Fruit fly (Drosophila melanogaster) whole organism, pupa: Measurements from ENCODE around the gene Spn28Da.

Source experiments
- CG10348 ChIP-seq: fragments of 200-800 bp; sonication (Bioruptor generic); IDR thresholded peaks from 2 replicates; pipeline ENCODE4 v1.3.6; 2022; ENCODE audit warnings: missing biosample characterization, missing genetic modification characterization
- CG12605 ChIP-seq: fragments of 200-800 bp; sonication (Bioruptor generic); IDR thresholded peaks from 2 replicates; pipeline ENCODE4 v1.3.6; 2022; ENCODE audit warnings: missing biosample characterization, missing genetic modification characterization
- CG13204 ChIP-seq: fragments of 200-800 bp; sonication (Bioruptor generic); optimal IDR thresholded peaks from 2 replicates; lab custom pipeline; 2018; ENCODE audit warnings: missing biosample characterization, mild to moderate bottlenecking, missing genetic modification characterization, moderate library complexity
- CG14655 ChIP-seq: fragments of 200-800 bp; sonication (Bioruptor generic); optimal IDR thresholded peaks from 3 replicates; lab custom pipeline; 2017; ENCODE audit warnings: mild to moderate bottlenecking, missing biosample characterization, missing genetic modification reagents, missing genetic modification characterization
- CG15710 ChIP-seq: fragments of 200-800 bp; sonication (Bioruptor generic); optimal IDR thresholded peaks from 2 replicates; lab custom pipeline; 2018; ENCODE audit warnings: missing biosample characterization, mild to moderate bottlenecking, missing genetic modification characterization, moderate library complexity
- CG17806 ChIP-seq: fragments of 200-800 bp; sonication (Bioruptor generic); optimal IDR thresholded peaks from 2 replicates; lab custom pipeline; 2018; ENCODE audit warnings: missing biosample characterization, mild to moderate bottlenecking, missing genetic modification characterization, moderate library complexity
- CG32121 ChIP-seq: fragments of 200-800 bp; sonication (Bioruptor generic); IDR thresholded peaks from 2 replicates; pipeline ENCODE4 v1.3.6; 2022; ENCODE audit warnings: missing biosample characterization, missing genetic modification characterization
- CG34367 ChIP-seq: fragments of 200-800 bp; sonication (Bioruptor generic); optimal IDR thresholded peaks from 2 replicates; lab custom pipeline; 2018; ENCODE audit warnings: missing biosample characterization, mild to moderate bottlenecking, missing genetic modification characterization
- CG4496 ChIP-seq: fragments of 200-800 bp; sonication (Bioruptor generic); IDR thresholded peaks from 3 replicates; pipeline ENCODE4 v1.3.6; 2022; ENCODE audit warnings: missing biosample characterization, missing genetic modification characterization
- CG8159 ChIP-seq: fragments of 200-800 bp; sonication (Bioruptor generic); optimal IDR thresholded peaks from 3 replicates; lab custom pipeline; 2018; ENCODE audit warnings: missing biosample characterization, mild to moderate bottlenecking, missing genetic modification characterization, moderate library complexity
- CG8301 ChIP-seq: fragments of 200-800 bp; sonication (Bioruptor generic); optimal IDR thresholded peaks from 2 replicates; lab custom pipeline; 2018; ENCODE audit warnings: missing biosample characterization, mild to moderate bottlenecking, missing genetic modification characterization
- CG9948 ChIP-seq: fragments of 200-800 bp; sonication (Bioruptor generic); optimal IDR thresholded peaks from 2 replicates; lab custom pipeline; 2018; ENCODE audit warnings: missing biosample characterization, mild to moderate bottlenecking, missing genetic modification characterization, moderate library complexity
- D1 ChIP-seq: fragments of 200-800 bp; sonication (Bioruptor generic); optimal IDR thresholded peaks from 2 replicates; lab custom pipeline; 2018; ENCODE audit warnings: missing biosample characterization, mild to moderate bottlenecking, missing genetic modification characterization, moderate library complexity
- EcR ChIP-seq: fragments of 200-800 bp; sonication (Bioruptor generic); optimal IDR thresholded peaks from 3 replicates; lab custom pipeline; 2019; ENCODE audit warnings: missing biosample characterization, missing genetic modification characterization, mild to moderate bottlenecking, moderate library complexity, missing genetic modification reagents
- Ets98B ChIP-seq: fragments of 200-800 bp; sonication (Bioruptor generic); IDR thresholded peaks from 2 replicates; pipeline ENCODE4 v1.3.6; 2022; ENCODE audit warnings: missing biosample characterization, missing genetic modification characterization
- Pif1A ChIP-seq: fragments of 200-800 bp; sonication (Bioruptor generic); optimal IDR thresholded peaks from 3 replicates; lab custom pipeline; 2016; ENCODE audit warnings: missing biosample characterization, missing genetic modification characterization
- Pif1B ChIP-seq: fragments of 200-800 bp; sonication (Bioruptor generic); optimal IDR thresholded peaks from 3 replicates; lab custom pipeline; 2016; ENCODE audit warnings: missing biosample characterization, missing genetic modification characterization
- Snoo ChIP-seq: fragments of 200-800 bp; sonication (Bioruptor generic); optimal IDR thresholded peaks from 3 replicates; lab custom pipeline; 2017; ENCODE audit warnings: missing biosample characterization, mild to moderate bottlenecking, missing genetic modification characterization, inconsistent platforms
- fd96Ca ChIP-seq: fragments of 200-800 bp; sonication (Bioruptor generic); IDR thresholded peaks from 3 replicates; pipeline ENCODE4 v1.3.6; 2022; ENCODE audit warnings: missing biosample characterization, missing genetic modification characterization
- gl ChIP-seq: fragments of 200-800 bp; sonication (Bioruptor generic); optimal IDR thresholded peaks from 2 replicates; lab custom pipeline; 2018; ENCODE audit warnings: missing biosample characterization, mild to moderate bottlenecking, missing genetic modification characterization
- rn ChIP-seq: fragments of 200-800 bp; sonication (Bioruptor generic); IDR thresholded peaks from 2 replicates; pipeline ENCODE4 v1.3.6; 2022; ENCODE audit warnings: missing biosample characterization, missing genetic modification characterization

Spn28Da gene

dm6 chr2L:7931218-7931617 lies 42.3 kb upstream of the Spn28Da start:
- no peak for TF ChIP-seq CG15710 (tag; lab: Kevin White, UChicago)
- no peak for TF ChIP-seq gl (tag; lab: Kevin White, UChicago)
- no peak for TF ChIP-seq CG34367 (tag; lab: Kevin White, UChicago)
- TF ChIP-seq CG13204 (GFP tag; lab: Kevin White, UChicago): no peak
- no peak for TF ChIP-seq Ets98B (GFP tag; lab: Robert Waterston, UW)
- TF ChIP-seq CG17806: no peak
- no peak for TF ChIP-seq CG8301
- no peak for TF ChIP-seq rn (GFP tag; lab: Robert Waterston, UW)
- no peak for TF ChIP-seq Pif1A (GFP tag; lab: Kevin White, UChicago)
- TF ChIP-seq CG12605 (GFP tag; lab: Robert Waterston, UW): no peak
- TF ChIP-seq CG32121 (GFP tag; lab: Robert Waterston, UW): no peak
- TF ChIP-seq Snoo (tag; lab: Kevin White, UChicago): no peak
- TF ChIP-seq CG9948: no peak
- TF ChIP-seq CG10348 (GFP tag; lab: Robert Waterston, UW): no peak
- no peak for TF ChIP-seq Pif1B (GFP tag; lab: Kevin White, UChicago)
- TF ChIP-seq CG14655: no peak
- TF ChIP-seq EcR (GFP tag; lab: Kevin White, UChicago): no peak
- no peak for TF ChIP-seq fd96Ca (GFP tag; lab: Robert Waterston, UW)
- TF ChIP-seq CG8159 (tag; lab: Kevin White, UChicago): no peak
- TF ChIP-seq, all 21 proteins: peak for 0

dm6 chr2L:7930737-7931136 lies 41.8 kb upstream of the Spn28Da start:
- no peak for TF ChIP-seq D1 (tag; lab: Kevin White, UChicago)
- TF ChIP-seq gl (tag; lab: Kevin White, UChicago): no peak
- no peak for TF ChIP-seq CG10348 (GFP tag; lab: Robert Waterston, UW)
- no peak for TF ChIP-seq Pif1B (GFP tag; lab: Kevin White, UChicago)
- no peak for TF ChIP-seq CG32121 (GFP tag; lab: Robert Waterston, UW)
- TF ChIP-seq CG17806: no peak
- TF ChIP-seq CG9948: no peak

DNA sequence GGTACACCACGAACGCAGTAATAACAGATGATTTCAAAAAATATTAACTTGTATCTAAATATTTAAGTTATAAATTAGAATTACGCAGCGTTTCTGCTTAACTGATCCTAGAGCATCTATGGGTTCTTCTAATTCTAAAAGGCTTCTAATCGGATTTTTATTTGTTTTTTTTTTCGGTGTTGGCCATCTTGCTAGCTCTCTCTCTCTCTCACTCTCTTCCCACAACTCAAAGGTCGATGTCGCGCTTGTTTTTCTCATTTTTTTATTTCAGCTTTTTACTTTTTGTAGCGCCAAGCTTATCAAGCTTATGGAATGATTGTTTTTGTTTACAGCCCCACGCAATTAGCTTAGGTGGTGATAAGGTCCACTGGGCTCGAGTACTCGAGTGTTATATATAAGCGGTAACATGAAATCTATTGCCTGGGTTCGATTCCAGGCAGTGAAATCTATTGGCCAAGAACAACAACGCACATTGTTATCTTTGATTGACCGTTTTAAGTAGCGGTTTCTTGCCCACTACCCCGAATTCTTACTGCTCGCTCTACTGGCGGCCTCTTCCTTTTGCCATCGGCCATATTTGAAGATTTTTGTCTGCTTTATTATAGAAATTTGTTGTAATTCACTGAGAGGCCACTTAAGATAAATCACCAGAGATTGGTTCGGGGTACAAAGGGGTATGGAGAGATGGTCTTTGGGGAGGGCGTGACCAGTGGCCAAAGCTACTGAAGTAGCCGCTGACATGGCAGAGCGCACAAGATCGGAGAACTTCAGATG lies 37.5 kb upstream of the Spn28Da start:
- TF ChIP-seq CG8159 (tag; lab: Kevin White, UChicago) (no peak), CG8301 (peak; percentile 54), CG14655 (peak; percentile 69), Snoo (tag; lab: Kevin White, UChicago) (peak; percentile 36), fd96Ca (GFP tag; lab: Robert Waterston, UW) (peak; percentile 24; the same call in 2 of the 3 replicates), CG9948 (peak; percentile 3), gl (tag; lab: Kevin White, UChicago) (peak; percentile 59), CG15710 (tag; lab: Kevin White, UChicago) (peak; percentile 10), rn (GFP tag; lab: Robert Waterston, UW) (no peak), CG12605 (GFP tag; lab: Robert Waterston, UW) (peak; percentile 83), Pif1A (GFP tag; lab: Kevin White, UChicago) (peak; percentile 72), CG17806 (peak; percentile 21), Ets98B (GFP tag; lab: Robert Waterston, UW) (peak; percentile 20), EcR (GFP tag; lab: Kevin White, UChicago) (no peak), CG10348 (GFP tag; lab: Robert Waterston, UW) (no peak), Pif1B (GFP tag; lab: Kevin White, UChicago) (peak; percentile 42), CG34367 (tag; lab: Kevin White, UChicago) (peak; percentile 11), CG32121 (GFP tag; lab: Robert Waterston, UW) (peak; percentile 45), CG4496 (GFP tag; lab: Robert Waterston, UW) (peak; percentile 54; the same call in 1 of the 3 replicates), CG13204 (GFP tag; lab: Kevin White, UChicago) (no peak), D1 (tag; lab: Kevin White, UChicago) (no peak)

DNA sequence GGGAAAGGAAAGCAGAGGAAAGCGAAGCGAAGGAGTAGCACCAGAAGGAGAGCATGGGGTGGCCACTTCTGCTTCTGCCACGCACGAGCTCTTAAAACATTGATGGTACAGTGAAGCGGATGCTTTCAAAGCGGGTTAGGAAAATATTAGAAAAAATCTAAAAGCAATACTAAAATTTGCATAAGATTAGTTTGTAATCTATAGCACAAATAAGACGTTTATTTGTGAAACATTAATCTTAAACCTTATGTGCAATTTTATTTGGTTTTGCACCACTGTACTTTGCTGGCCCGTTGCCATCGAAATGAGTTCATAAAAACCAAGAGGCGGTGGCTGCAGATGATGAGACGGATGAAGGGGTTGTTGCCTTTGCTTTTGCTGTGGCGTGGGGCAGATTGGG lies 36.5 kb upstream of the Spn28Da start:
- TF ChIP-seq fd96Ca (GFP tag; lab: Robert Waterston, UW) (peak; percentile 97), CG4496 (GFP tag; lab: Robert Waterston, UW) (peak; percentile 98), CG15710 (tag; lab: Kevin White, UChicago) (peak; percentile 94), Pif1A (GFP tag; lab: Kevin White, UChicago) (peak; percentile 97), rn (GFP tag; lab: Robert Waterston, UW) (peak; percentile 92), D1 (tag; lab: Kevin White, UChicago) (peak; percentile 79), CG14655 (peak; percentile 98), CG34367 (tag; lab: Kevin White, UChicago) (peak; percentile 95), CG32121 (GFP tag; lab: Robert Waterston, UW) (peak; percentile 96), CG8301 (peak; percentile 98), gl (tag; lab: Kevin White, UChicago) (peak; percentile 92), Snoo (tag; lab: Kevin White, UChicago) (peak; percentile 86), CG10348 (GFP tag; lab: Robert Waterston, UW) (peak; percentile 78), CG12605 (GFP tag; lab: Robert Waterston, UW) (peak; percentile 97), CG13204 (GFP tag; lab: Kevin White, UChicago) (peak; percentile 89), Ets98B (GFP tag; lab: Robert Waterston, UW) (peak; percentile 98), CG9948 (peak; percentile 96), EcR (GFP tag; lab: Kevin White, UChicago) (peak; percentile 45), CG17806 (peak; percentile 96), CG8159 (tag; lab: Kevin White, UChicago) (peak; percentile 94), Pif1B (GFP tag; lab: Kevin White, UChicago) (peak; percentile 95)
